Fruit fly (Drosophila melanogaster) Kc167 (cell line): Measurements from ENCODE around the gene CG9784.

Experiments
- Myc ChIP-seq: fragments of >200 bp; optimal IDR thresholded peaks from 2 replicates; lab custom pipeline; 2017; ENCODE audit warnings: missing external identifiers
- psq ChIP-seq: fragments of >200 bp; optimal IDR thresholded peaks from 2 replicates; lab custom pipeline; 2017; ENCODE audit warnings: missing external identifiers
- ttk ChIP-seq: sonication (Bioruptor generic); optimal IDR thresholded peaks from 2 replicates; lab custom pipeline; 2017; ENCODE audit warnings: missing external identifiers

DNA sequence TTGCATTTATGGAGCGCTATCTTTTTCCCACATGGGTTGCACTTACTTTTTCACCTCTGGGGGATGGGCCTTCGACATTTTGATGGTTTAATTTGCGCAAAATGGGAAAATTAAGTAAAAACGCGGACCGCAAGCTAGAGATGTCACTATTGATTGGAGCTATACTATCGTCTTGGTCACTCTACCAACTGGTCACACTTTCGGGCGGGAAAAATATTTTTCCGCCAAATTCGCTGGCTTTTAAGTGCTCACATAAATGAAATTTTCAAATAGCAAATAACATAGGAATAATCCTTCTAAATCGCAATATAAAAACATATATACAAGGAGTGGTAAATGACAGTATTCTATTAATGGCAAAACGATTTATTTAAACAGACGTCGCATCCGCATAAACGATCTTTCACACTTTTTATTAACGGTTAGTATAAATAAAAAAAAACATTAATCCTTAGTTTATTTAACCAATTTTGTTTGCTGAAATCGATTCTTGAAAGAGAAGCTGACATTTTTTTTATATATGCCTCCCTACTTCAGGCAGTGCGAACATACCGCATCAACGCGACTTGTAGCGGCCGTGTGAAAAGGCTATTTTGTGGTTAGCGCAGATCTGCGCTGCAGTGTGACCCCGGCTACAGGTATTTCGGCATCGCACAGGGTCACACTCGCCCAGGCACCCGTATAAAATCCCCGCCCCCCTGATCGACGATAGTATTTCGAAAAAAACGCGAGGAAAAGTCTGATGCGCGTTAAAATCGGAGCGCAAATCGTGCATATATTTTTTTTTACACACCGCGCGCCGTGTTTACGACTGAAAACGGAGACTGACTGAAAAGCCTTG is 41.5 kb upstream of the CG9784 start, which contains the start of the genes SNRPG and mthl1:
- TF ChIP-seq psq (lab: Kevin White, UChicago): no peak
- TF ChIP-seq Myc (lab: Kevin White, UChicago): no peak
- no peak for TF ChIP-seq ttk (lab: Kevin White, UChicago)
